Worm (Caenorhabditis elegans) whole organism, young adult: ENCODE data around the gene str-148.
"Not testable (repeated sequence)": the region's sequence is repeated elsewhere in the genome, so short reads cannot be mapped to it uniquely, and the experiment has no call there.

Source experiments
- B0261.1 ChIP-seq: sonication (generic microtip); optimal IDR thresholded peaks from 2 replicates; lab custom pipeline; 2016; ENCODE audit warnings: mild to moderate bottlenecking, missing genetic modification characterization, moderate library complexity, missing compliant biosample characterization
- B0336.3 ChIP-seq: fragments of 200-800 bp; sonication (Bioruptor generic); IDR thresholded peaks from 2 replicates; pipeline ENCODE4 v1.3.6; 2022; ENCODE audit warnings: missing genetic modification characterization, missing compliant biosample characterization
- C06A6.2 ChIP-seq: fragments of 200-800 bp; sonication (Bioruptor generic); conservative IDR thresholded peaks from 2 replicates; pipeline ENCODE4 v1.3.6; 2022; ENCODE audit warnings: missing genetic modification characterization, missing compliant biosample characterization
- D2030.7 ChIP-seq: fragments of 200-800 bp; sonication (Bioruptor generic); IDR thresholded peaks from 2 replicates; pipeline ENCODE4 v1.3.6; 2022; ENCODE audit warnings: missing genetic modification reagents, missing genetic modification characterization, missing compliant biosample characterization
- F22D6.2 ChIP-seq: sonication (generic microtip); optimal IDR thresholded peaks from 2 replicates; lab custom pipeline; 2016; ENCODE audit warnings: mild to moderate bottlenecking, missing genetic modification characterization, missing compliant biosample characterization
- F49E8.2 ChIP-seq: sonication (generic microtip); optimal IDR thresholded peaks from 3 replicates; lab custom pipeline; 2017; ENCODE audit warnings: missing genetic modification characterization, mild to moderate bottlenecking, missing compliant biosample characterization, antibody characterized with exemption, moderate library complexity; ENCODE audit not compliant: insufficient read depth
- F55B11.4 ChIP-seq: sonication (generic microtip); optimal IDR thresholded peaks from 2 replicates; lab custom pipeline; 2016; ENCODE audit warnings: missing compliant biosample characterization, missing genetic modification characterization, borderline replicate concordance; ENCODE audit not compliant: insufficient read depth
- Y79H2A.3 ChIP-seq: fragments of 200-800 bp; sonication (Bioruptor generic); conservative IDR thresholded peaks from 2 replicates; pipeline ENCODE4 v1.3.6; 2022; ENCODE audit warnings: missing genetic modification reagents, missing genetic modification characterization, missing compliant biosample characterization
- Y95B8A.8 ChIP-seq: fragments of 200-800 bp; sonication (Bioruptor generic); IDR thresholded peaks from 2 replicates; pipeline ENCODE4 v1.3.6; 2022; ENCODE audit warnings: missing genetic modification reagents, missing genetic modification characterization, missing compliant biosample characterization
- akir-1 ChIP-seq: fragments of 200-800 bp; sonication (Bioruptor generic); optimal IDR thresholded peaks from 2 replicates; lab custom pipeline; 2018; ENCODE audit warnings: mild to moderate bottlenecking, missing genetic modification characterization, moderate library complexity, missing compliant biosample characterization
- ama-1 ChIP-seq, 3 experiments: fragments of 150-350 bp in 1 of 3; sonication (generic microtip) in 2 of 3; optimal IDR thresholded peaks; 2 replicates each; lab custom pipeline; 2014 to 2018; ENCODE audit warnings: missing biosample characterization in 2 of 3, missing genetic modification characterization in 2 of 3, missing genetic modification reagents in 2 of 3
- bed-1 ChIP-seq: fragments of 200-800 bp; sonication (Bioruptor generic); IDR thresholded peaks from 2 replicates; pipeline ENCODE4 v1.3.6; 2022; ENCODE audit warnings: missing genetic modification reagents, missing genetic modification characterization, missing compliant biosample characterization
- ceh-100 ChIP-seq: fragments of 200-800 bp; sonication (Bioruptor generic); IDR thresholded peaks from 2 replicates; pipeline ENCODE4 v1.3.6; 2022; ENCODE audit warnings: missing genetic modification reagents, missing genetic modification characterization, missing compliant biosample characterization
- ceh-58 ChIP-seq: fragments of 200-800 bp; sonication (Bioruptor generic); IDR thresholded peaks from 2 replicates; pipeline ENCODE4 v1.3.6; 2022; ENCODE audit warnings: missing genetic modification characterization, missing compliant biosample characterization
- ceh-79 ChIP-seq: sonication (generic microtip); optimal IDR thresholded peaks from 2 replicates; lab custom pipeline; 2017; ENCODE audit warnings: mild to moderate bottlenecking, missing genetic modification characterization, missing compliant biosample characterization
- dox-1 ChIP-seq: fragments of 200-800 bp; sonication (Bioruptor generic); IDR thresholded peaks from 2 replicates; pipeline ENCODE4 v1.3.6; 2022; ENCODE audit warnings: missing genetic modification reagents, missing genetic modification characterization, missing compliant biosample characterization
- dpff-1 ChIP-seq: sonication (generic microtip); optimal IDR thresholded peaks from 2 replicates; lab custom pipeline; 2017; ENCODE audit warnings: mild to moderate bottlenecking, missing genetic modification characterization, missing compliant biosample characterization
- dpl-1 ChIP-seq: fragments of 150-350 bp; optimal IDR thresholded peaks from 2 replicates; lab custom pipeline; 2014; ENCODE audit warnings: missing biosample characterization, missing genetic modification reagents, missing genetic modification characterization
- efl-1 ChIP-seq: fragments of 150-350 bp; optimal IDR thresholded peaks from 2 replicates; lab custom pipeline; 2014; ENCODE audit warnings: missing biosample characterization, missing genetic modification reagents, missing genetic modification characterization
- ets-4 ChIP-seq: fragments of 200-800 bp; sonication (Bioruptor generic); optimal IDR thresholded peaks from 2 replicates; lab custom pipeline; 2018; ENCODE audit warnings: mild to moderate bottlenecking, missing genetic modification characterization, missing compliant biosample characterization
- fkh-3 ChIP-seq: sonication (generic microtip); optimal IDR thresholded peaks from 2 replicates; lab custom pipeline; 2016; ENCODE audit warnings: mild to moderate bottlenecking, missing genetic modification characterization, missing compliant biosample characterization
- hsf-1 ChIP-seq: fragments of 200-800 bp; sonication (Bioruptor generic); IDR thresholded peaks from 2 replicates; pipeline ENCODE4 v1.3.6; 2022; ENCODE audit warnings: missing genetic modification reagents, missing genetic modification characterization, missing compliant biosample characterization
- let-607 ChIP-seq, 2 experiments: fragments of 200-800 bp in 1 of 2; sonication (Bioruptor generic) in 1 of 2; sonication (generic microtip) in 1 of 2; optimal IDR thresholded peaks; 2 replicates each; lab custom pipeline; 2016 to 2018; ENCODE audit warnings: mild to moderate bottlenecking in 2 of 2, missing compliant biosample characterization in 2 of 2, missing genetic modification characterization in 2 of 2, moderate library complexity in 2 of 2, missing genotype in 1 of 2
- lin-54 ChIP-seq: fragments of 200-800 bp; sonication (Bioruptor generic); optimal IDR thresholded peaks from 2 replicates; lab custom pipeline; 2018; ENCODE audit warnings: mild to moderate bottlenecking, missing genetic modification characterization, missing compliant biosample characterization
- lsy-27 ChIP-seq: sonication (generic microtip); optimal IDR thresholded peaks from 2 replicates; lab custom pipeline; 2017; ENCODE audit warnings: missing genetic modification characterization, mild to moderate bottlenecking, missing compliant biosample characterization, antibody characterized with exemption, missing genotype, borderline replicate concordance; ENCODE audit not compliant: insufficient read depth
- madf-6 ChIP-seq: fragments of 200-800 bp; sonication (Bioruptor generic); IDR thresholded peaks from 2 replicates; pipeline ENCODE4 v1.3.6; 2022; ENCODE audit warnings: missing genetic modification reagents, missing genetic modification characterization, missing compliant biosample characterization
- mcd-1 ChIP-seq: fragments of 200-800 bp; sonication (Bioruptor generic); IDR thresholded peaks from 2 replicates; pipeline ENCODE4 v1.3.6; 2022; ENCODE audit warnings: missing genetic modification reagents, missing genetic modification characterization, missing compliant biosample characterization
- mel-28 ChIP-seq: sonication (generic microtip); optimal IDR thresholded peaks from 2 replicates; lab custom pipeline; 2016; ENCODE audit warnings: borderline replicate concordance, mild to moderate bottlenecking, missing genetic modification characterization, missing compliant biosample characterization
- mxl-1 ChIP-seq: sonication (generic microtip); optimal IDR thresholded peaks from 2 replicates; lab custom pipeline; 2016; ENCODE audit warnings: missing genetic modification characterization, missing compliant biosample characterization
- nfya-1 ChIP-seq: sonication (generic microtip); optimal IDR thresholded peaks from 2 replicates; lab custom pipeline; 2017; ENCODE audit warnings: antibody characterized with exemption, missing compliant biosample characterization, missing genetic modification characterization, borderline replicate concordance; ENCODE audit not compliant: insufficient read depth
- nfya-2 ChIP-seq: fragments of 200-800 bp; sonication (Bioruptor generic); IDR thresholded peaks from 2 replicates; pipeline ENCODE4 v1.3.6; 2022; ENCODE audit warnings: missing genetic modification reagents, missing genetic modification characterization, missing compliant biosample characterization
- nhr-120 ChIP-seq: fragments of 200-800 bp; sonication (Bioruptor generic); IDR thresholded peaks from 2 replicates; pipeline ENCODE4 v1.3.6; 2022; ENCODE audit warnings: missing genetic modification characterization, missing compliant biosample characterization
- nhr-90 ChIP-seq: sonication (generic microtip); optimal IDR thresholded peaks from 2 replicates; lab custom pipeline; 2016; ENCODE audit warnings: missing genotype, mild to moderate bottlenecking, missing genetic modification characterization, missing compliant biosample characterization
- rec-8 ChIP-seq, 2 experiments: sonication (generic microtip); optimal IDR thresholded peaks; 2 replicates each; lab custom pipeline; 2016; ENCODE audit warnings: mild to moderate bottlenecking in 2 of 2, missing genetic modification characterization in 2 of 2, missing genetic modification reagents in 2 of 2, missing genotype in 2 of 2, missing biosample characterization in 1 of 2, missing compliant biosample characterization in 1 of 2, moderate library complexity in 1 of 2
- sdz-38 ChIP-seq: sonication (generic microtip); optimal IDR thresholded peaks from 2 replicates; lab custom pipeline; 2016; ENCODE audit warnings: missing genotype, missing genetic modification characterization, missing compliant biosample characterization
- sea-2 ChIP-seq: fragments of 200-800 bp; sonication (Bioruptor generic); IDR thresholded peaks from 2 replicates; pipeline ENCODE4 v1.3.6; 2022; ENCODE audit warnings: missing genetic modification characterization, missing compliant biosample characterization
- snpc-1.1 ChIP-seq: sonication (generic microtip); optimal IDR thresholded peaks from 2 replicates; lab custom pipeline; 2017; ENCODE audit warnings: missing genetic modification characterization, mild to moderate bottlenecking, missing compliant biosample characterization, antibody characterized with exemption, moderate library complexity, missing genotype, missing genetic modification reagents; ENCODE audit not compliant: insufficient read depth
- somi-1 ChIP-seq: fragments of 200-800 bp; sonication (Bioruptor generic); optimal IDR thresholded peaks from 2 replicates; lab custom pipeline; 2018; ENCODE audit warnings: mild to moderate bottlenecking, missing genetic modification characterization, missing compliant biosample characterization
- tbp1 ChIP-seq: fragments of 200-800 bp; sonication (Bioruptor generic); optimal IDR thresholded peaks from 2 replicates; lab custom pipeline; 2018; ENCODE audit warnings: mild to moderate bottlenecking, missing genetic modification characterization, missing compliant biosample characterization
- tbx-9 ChIP-seq: sonication (generic microtip); optimal IDR thresholded peaks from 2 replicates; lab custom pipeline; 2016; ENCODE audit warnings: borderline replicate concordance, missing genetic modification characterization, inconsistent platforms, missing compliant biosample characterization
- tlf-1 ChIP-seq: fragments of 200-800 bp; sonication (Bioruptor generic); optimal IDR thresholded peaks from 2 replicates; lab custom pipeline; 2018; ENCODE audit warnings: mild to moderate bottlenecking, missing genetic modification characterization, missing compliant biosample characterization
- unc-130 ChIP-seq: sonication (generic microtip); optimal IDR thresholded peaks from 2 replicates; lab custom pipeline; 2016; ENCODE audit warnings: missing genetic modification reagents, missing genetic modification characterization, missing compliant biosample characterization
- unc-62 ChIP-seq: fragments of 150-350 bp; optimal IDR thresholded peaks from 2 replicates; lab custom pipeline; 2014; ENCODE audit warnings: missing biosample characterization, missing genetic modification reagents, missing genetic modification characterization
- xnd-1 ChIP-seq: sonication (generic microtip); optimal IDR thresholded peaks from 2 replicates; lab custom pipeline; 2016; ENCODE audit warnings: missing genotype, missing genetic modification reagents, missing genetic modification characterization, missing compliant biosample characterization
- zfh-2 ChIP-seq: fragments of 200-800 bp; sonication (Bioruptor generic); conservative IDR thresholded peaks from 2 replicates; pipeline ENCODE4 v1.3.6; 2022; ENCODE audit warnings: missing genetic modification reagents, missing genetic modification characterization, missing compliant biosample characterization

The str-148 gene

ce11 chrII:1045692-1046091, at the start of gene str-148:
Gene str-148, plus strand, starts transcription at chrII:1045992.
- TF ChIP-seq dpff-1 (tag; lab: Kevin White, UChicago) (no peak), ama-1 (optimal IDR thresholded peaks at IDR 0.05; lab: Kevin White, UChicago) (no peak), ama-1 (GFP tag; optimal IDR thresholded peaks at IDR 0.05; lab: Kevin White, UChicago) (no peak), sdz-38 (tag; lab: Kevin White, UChicago) (no peak), Y79H2A.3 (GFP tag; lab: Robert Waterston, UW) (no peak), hsf-1 (no peak), mxl-1 (tag; lab: Kevin White, UChicago) (no peak), C06A6.2 (GFP tag; lab: Robert Waterston, UW) (no peak), nhr-120 (GFP tag; lab: Robert Waterston, UW) (no peak), efl-1 (GFP tag; lab: Kevin White, UChicago) (no peak), D2030.7 (GFP tag; lab: Robert Waterston, UW) (no peak), tbp1 (GFP tag; lab: Kevin White, UChicago) (no peak), rec-8 (tag; optimal IDR thresholded peaks at IDR 0.05; lab: Kevin White, UChicago) (no peak), tlf-1 (no peak), unc-130 (no peak), sea-2 (no peak)

DNA sequence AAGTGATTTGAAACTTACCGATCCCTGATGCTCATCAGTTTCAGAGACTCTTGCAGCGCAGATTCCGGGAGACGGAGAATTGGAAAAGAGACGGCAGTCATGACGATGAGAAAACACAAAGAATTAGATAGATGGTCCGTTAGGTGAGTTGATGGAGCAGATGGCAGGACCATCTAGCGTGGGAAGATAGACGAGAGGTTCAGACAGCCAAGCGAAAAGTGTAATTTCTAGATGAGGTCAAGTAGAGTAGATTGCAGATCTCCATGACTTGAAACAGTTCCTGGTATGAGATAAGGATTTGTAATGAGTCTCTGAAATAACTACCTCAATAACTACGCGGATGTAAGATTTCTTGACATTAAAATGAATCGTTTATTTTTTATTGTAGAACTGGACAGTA, 49.7 kb upstream of the str-148 start, which contains the start of gene F45D11.11:
F45D11.11 (minus strand) TSS at position 101 of the 400 bp plus-strand sequence.
- not testable (repeated sequence) for TF ChIP-seq fkh-3; ets-4 (GFP tag; lab: Kevin White, UChicago); B0261.1 (tag; lab: Kevin White, UChicago)

DNA sequence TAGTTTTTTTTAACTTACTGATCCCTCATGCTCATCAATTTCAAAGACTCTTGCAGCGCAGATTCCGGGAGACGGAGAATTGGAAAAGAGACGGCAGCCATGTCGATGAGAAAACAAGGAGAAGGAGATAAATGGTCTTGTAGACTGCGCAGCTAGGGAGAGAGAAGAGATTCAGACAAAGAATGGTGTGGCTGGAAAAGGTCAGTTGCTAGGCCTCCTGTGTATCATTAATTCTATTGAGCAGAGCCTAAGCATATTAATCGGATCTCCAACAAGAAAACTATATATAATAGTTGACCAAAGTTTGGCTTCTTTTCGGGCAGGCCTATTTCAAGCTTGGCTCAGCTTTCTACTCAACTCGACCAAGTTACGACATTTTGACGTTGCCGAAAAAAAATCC, 46.3 kb upstream of the str-148 start, which contains the start of gene fbxb-29:
fbxb-29 (minus strand) TSS at position 101 of the 400 bp plus-strand sequence.
- TF ChIP-seq lsy-27 (tag; lab: Kevin White, UChicago) (no peak), C06A6.2 (GFP tag; lab: Robert Waterston, UW) (no peak), bed-1 (no peak), somi-1 (no peak), nhr-90 (tag; lab: Kevin White, UChicago) (no peak), dpl-1 (GFP tag; lab: Kevin White, UChicago) (no peak), B0336.3 (no peak), zfh-2 (no peak), tlf-1 (no peak), madf-6 (no peak), dox-1 (no peak), ceh-58 (no peak), mcd-1 (GFP tag; lab: Robert Waterston, UW) (no peak), nfya-1 (no peak), lin-54 (GFP tag; lab: Kevin White, UChicago) (no peak), ceh-100 (GFP tag; lab: Robert Waterston, UW) (no peak), xnd-1 (tag; lab: Kevin White, UChicago) (no peak)

- no peak for TF ChIP-seq F55B11.4 (tag; lab: Kevin White, UChicago)
- TF ChIP-seq nfya-2 (GFP tag; lab: Robert Waterston, UW), result no peak
- TF ChIP-seq Y95B8A.8 (GFP tag; lab: Robert Waterston, UW), result no peak
- TF ChIP-seq akir-1 (GFP tag; lab: Kevin White, UChicago), result no peak
- no peak for TF ChIP-seq snpc-1.1
- no peak for TF ChIP-seq F49E8.2 (tag; lab: Kevin White, UChicago)
- TF ChIP-seq unc-62 (GFP tag; lab: Kevin White, UChicago), result no peak
- TF ChIP-seq mcd-1 (GFP tag; lab: Robert Waterston, UW), result no peak
- no peak for TF ChIP-seq ceh-79 (tag; lab: Kevin White, UChicago)
- TF ChIP-seq F22D6.2 (tag; lab: Kevin White, UChicago), result no peak
- no peak for TF ChIP-seq tbx-9
- TF ChIP-seq mel-28 (tag; lab: Kevin White, UChicago), result no peak
- TF ChIP-seq let-607 (tag; optimal IDR thresholded peaks at IDR 0.05; lab: Kevin White, UChicago), result no peak
These were observed 44.4 kb upstream of the str-148 start, which contains the start of the genes fbxb-30 and F45D11.5 for ce11 chrII:1001351-1001750. Gene fbxb-30, minus strand, starts transcription at chrII:1001451. Gene F45D11.5, plus strand, starts transcription at chrII:1001702.
